Fruit fly (Drosophila melanogaster) whole organism, embryonic: ENCODE data around the gene Zwilch.
A peak's percentile ranks its signal among the peaks of the same experiment; 100 is the strongest.

Experiments
- Ada2b ChIP-seq: fragments of 200-800 bp; sonication (Bioruptor generic); IDR thresholded peaks from 2 replicates; pipeline ENCODE4 v1.3.6; 2022; ENCODE audit warnings: missing biosample characterization, missing genetic modification characterization
- Bteb2 ChIP-seq: fragments of 200-800 bp; sonication (Bioruptor generic); optimal IDR thresholded peaks from 2 replicates; lab custom pipeline; 2016; ENCODE audit warnings: missing biosample characterization, missing genetic modification characterization
- CG12155 ChIP-seq: fragments of 200-800 bp; sonication (Bioruptor generic); optimal IDR thresholded peaks from 3 replicates; lab custom pipeline; 2016; ENCODE audit warnings: missing biosample characterization, missing genetic modification characterization
- CG13123 ChIP-seq: fragments of 200-800 bp; sonication (Bioruptor generic); optimal IDR thresholded peaks from 2 replicates; lab custom pipeline; 2016; ENCODE audit warnings: missing biosample characterization, missing genetic modification characterization
- CG1647 ChIP-seq: fragments of 200-800 bp; sonication (Bioruptor generic); optimal IDR thresholded peaks from 3 replicates; lab custom pipeline; 2016; ENCODE audit warnings: missing biosample characterization, missing genetic modification characterization
- CG17612 ChIP-seq: fragments of 200-800 bp; sonication (Bioruptor generic); IDR thresholded peaks from 2 replicates; pipeline ENCODE4 v1.3.6; 2022; ENCODE audit warnings: missing biosample characterization, missing genetic modification characterization
- CG18011 ChIP-seq: fragments of 200-800 bp; sonication (Bioruptor generic); optimal IDR thresholded peaks from 2 replicates; lab custom pipeline; 2017; ENCODE audit warnings: missing biosample characterization, missing genetic modification characterization, mild to moderate bottlenecking, moderate library complexity, missing genotype
- CG1832 ChIP-seq: fragments of 200-800 bp; sonication (Bioruptor generic); optimal IDR thresholded peaks from 2 replicates; lab custom pipeline; 2017; ENCODE audit warnings: missing biosample characterization, mild to moderate bottlenecking, missing genetic modification characterization, inconsistent platforms
- CG30431 ChIP-seq: fragments of 200-800 bp; sonication (Bioruptor generic); optimal IDR thresholded peaks from 2 replicates; lab custom pipeline; 2017; ENCODE audit warnings: missing biosample characterization, missing genetic modification characterization
- CG32532 ChIP-seq: fragments of 200-800 bp; sonication (Bioruptor generic); IDR thresholded peaks from 2 replicates; pipeline ENCODE4 v1.3.6; 2022; ENCODE audit warnings: missing biosample characterization, missing genetic modification characterization
- CG32772 ChIP-seq: fragments of 200-800 bp; sonication (Bioruptor generic); IDR thresholded peaks from 2 replicates; pipeline ENCODE4 v1.3.6; 2022; ENCODE audit warnings: missing biosample characterization, missing genetic modification characterization
- CG33213 ChIP-seq: fragments of 200-800 bp; sonication (Bioruptor generic); optimal IDR thresholded peaks from 3 replicates; lab custom pipeline; 2016; ENCODE audit warnings: missing biosample characterization, missing genetic modification characterization
- CG3407 ChIP-seq: fragments of 200-800 bp; sonication (Bioruptor generic); optimal IDR thresholded peaks from 2 replicates; lab custom pipeline; 2018; ENCODE audit warnings: missing biosample characterization, mild to moderate bottlenecking, missing genetic modification characterization
- CG34376 ChIP-seq: fragments of 200-800 bp; sonication (Bioruptor generic); optimal IDR thresholded peaks from 2 replicates; lab custom pipeline; 2018; ENCODE audit warnings: missing biosample characterization, mild to moderate bottlenecking, missing genetic modification characterization
- CG3995 ChIP-seq: fragments of 200-800 bp; sonication (Bioruptor generic); optimal IDR thresholded peaks from 3 replicates; lab custom pipeline; 2016; ENCODE audit warnings: missing biosample characterization, missing genetic modification characterization
- CG43689 ChIP-seq: fragments of 200-800 bp; sonication (Bioruptor generic); IDR thresholded peaks from 2 replicates; pipeline ENCODE4 v1.3.6; 2022; ENCODE audit warnings: missing biosample characterization, missing genetic modification characterization
- CG4617 ChIP-seq: fragments of 200-800 bp; sonication (Bioruptor generic); optimal IDR thresholded peaks from 3 replicates; lab custom pipeline; 2016; ENCODE audit warnings: missing biosample characterization, missing genetic modification characterization, borderline replicate concordance
- CG5245 ChIP-seq: fragments of 200-800 bp; sonication (Bioruptor generic); optimal IDR thresholded peaks from 3 replicates; lab custom pipeline; 2016; ENCODE audit warnings: missing biosample characterization, missing genetic modification characterization
- CG6854 ChIP-seq: fragments of 200-800 bp; sonication (Bioruptor generic); optimal IDR thresholded peaks from 3 replicates; lab custom pipeline; 2017; ENCODE audit warnings: missing biosample characterization, mild to moderate bottlenecking, missing genetic modification characterization
- CG8388 ChIP-seq: fragments of 200-800 bp; sonication (Bioruptor generic); optimal IDR thresholded peaks from 2 replicates; lab custom pipeline; 2019; ENCODE audit warnings: missing biosample characterization, mild to moderate bottlenecking, missing genetic modification characterization, moderate library complexity
- CG8478 ChIP-seq: fragments of >200 bp; optimal IDR thresholded peaks from 2 replicates; lab custom pipeline; 2018
- CG8944 ChIP-seq: fragments of 200-800 bp; sonication (Bioruptor generic); optimal IDR thresholded peaks from 3 replicates; lab custom pipeline; 2016; ENCODE audit warnings: missing biosample characterization, missing genetic modification characterization
- Chrac-16 ChIP-seq: fragments of 200-800 bp; sonication (Bioruptor generic); optimal IDR thresholded peaks from 3 replicates; lab custom pipeline; 2016; ENCODE audit warnings: missing biosample characterization, missing genetic modification characterization
- Dip2 ChIP-seq: fragments of 200-800 bp; sonication (Bioruptor generic); IDR thresholded peaks from 2 replicates; pipeline ENCODE4 v1.3.6; 2022; ENCODE audit warnings: missing biosample characterization, missing genetic modification characterization
- Ets97D ChIP-seq: fragments of 200-800 bp; sonication (Bioruptor generic); optimal IDR thresholded peaks from 3 replicates; lab custom pipeline; 2016; ENCODE audit warnings: missing biosample characterization, missing genetic modification characterization
- GATAe ChIP-seq: fragments of 200-800 bp; sonication (Bioruptor generic); conservative IDR thresholded peaks from 2 replicates; pipeline ENCODE4 v1.3.6; 2022; ENCODE audit warnings: missing biosample characterization, missing genetic modification characterization
- H2.0 ChIP-seq: fragments of 200-800 bp; sonication (Bioruptor generic); IDR thresholded peaks from 2 replicates; pipeline ENCODE4 v1.3.6; 2022; ENCODE audit warnings: missing biosample characterization, missing genetic modification characterization
- Hey ChIP-seq: fragments of 200-800 bp; sonication (Bioruptor generic); optimal IDR thresholded peaks from 3 replicates; lab custom pipeline; 2018; ENCODE audit warnings: missing biosample characterization, mild to moderate bottlenecking, missing genetic modification characterization
- Hsf ChIP-seq: fragments of 200-800 bp; sonication (Bioruptor generic); optimal IDR thresholded peaks from 3 replicates; lab custom pipeline; 2016; ENCODE audit warnings: missing biosample characterization, missing genetic modification characterization
- Lpt ChIP-seq: fragments of >200 bp; optimal IDR thresholded peaks from 2 replicates; lab custom pipeline; 2018; ENCODE audit warnings: missing biosample characterization, missing genetic modification characterization
- Mes4 ChIP-seq: fragments of 200-800 bp; sonication (Bioruptor generic); optimal IDR thresholded peaks from 2 replicates; lab custom pipeline; 2016; ENCODE audit warnings: missing biosample characterization, missing genetic modification characterization
- Neu2 ChIP-seq: fragments of 200-800 bp; sonication (Bioruptor generic); optimal IDR thresholded peaks from 3 replicates; lab custom pipeline; 2016; ENCODE audit warnings: missing biosample characterization, missing genetic modification characterization, borderline replicate concordance
- Nf-YC ChIP-seq: fragments of 200-800 bp; optimal IDR thresholded peaks from 3 replicates; lab custom pipeline; 2019; ENCODE audit warnings: missing biosample characterization, mild to moderate bottlenecking, missing genetic modification characterization, moderate library complexity
- NfI ChIP-seq: fragments of 200-800 bp; sonication (Bioruptor generic); optimal IDR thresholded peaks from 3 replicates; lab custom pipeline; 2018; ENCODE audit warnings: missing biosample characterization, mild to moderate bottlenecking, missing genetic modification characterization, moderate library complexity
- Poxn ChIP-seq: fragments of 200-800 bp; sonication (Bioruptor generic); IDR thresholded peaks from 2 replicates; pipeline ENCODE4 v1.3.6; 2022; ENCODE audit warnings: missing biosample characterization, missing genetic modification characterization
- Sox102F ChIP-seq: fragments of 200-800 bp; sonication (Bioruptor generic); optimal IDR thresholded peaks from 2 replicates; lab custom pipeline; 2018; ENCODE audit warnings: missing biosample characterization, mild to moderate bottlenecking, missing genetic modification characterization, moderate library complexity
- Ssrp ChIP-seq: fragments of 200-800 bp; sonication (Bioruptor generic); optimal IDR thresholded peaks from 2 replicates; lab custom pipeline; 2018; ENCODE audit warnings: missing biosample characterization, mild to moderate bottlenecking, missing genetic modification characterization, moderate library complexity
- Vsx1 ChIP-seq: fragments of 200-800 bp; sonication (Bioruptor generic); optimal IDR thresholded peaks from 2 replicates; lab custom pipeline; 2017; ENCODE audit warnings: missing biosample characterization, mild to moderate bottlenecking, missing genetic modification characterization, missing genetic modification reagents
- ase ChIP-seq: fragments of 200-800 bp; sonication (Bioruptor generic); IDR thresholded peaks from 3 replicates; pipeline ENCODE4 v1.3.6; 2022; ENCODE audit warnings: missing biosample characterization, missing genetic modification characterization
- ci ChIP-seq: fragments of 200-800 bp; sonication (Bioruptor generic); IDR thresholded peaks from 3 replicates; pipeline ENCODE4 v1.3.6; 2022; ENCODE audit warnings: missing biosample characterization, missing genetic modification characterization
- croc ChIP-seq: fragments of 200-800 bp; sonication (Bioruptor generic); conservative IDR thresholded peaks from 3 replicates; pipeline ENCODE4 v1.3.6; 2022; ENCODE audit warnings: missing biosample characterization, missing genetic modification characterization
- eve ChIP-seq, 2 experiments: fragments of >200 bp; optimal IDR thresholded peaks; 2 replicates each; lab custom pipeline; 2017; ENCODE audit warnings: missing biosample characterization in 2 of 2, missing genetic modification characterization in 2 of 2
- fru ChIP-seq: fragments of >200 bp; optimal IDR thresholded peaks from 2 replicates; lab custom pipeline; 2017
- fu2 ChIP-seq: fragments of 200-800 bp; sonication (Bioruptor generic); optimal IDR thresholded peaks from 2 replicates; lab custom pipeline; 2016; ENCODE audit warnings: missing biosample characterization, missing genetic modification characterization
- jing ChIP-seq: fragments of 200-800 bp; sonication (Bioruptor generic); optimal IDR thresholded peaks from 2 replicates; lab custom pipeline; 2018; ENCODE audit warnings: missing biosample characterization, mild to moderate bottlenecking, missing genetic modification characterization
- peb ChIP-seq: fragments of 200-800 bp; sonication (Bioruptor generic); IDR thresholded peaks from 2 replicates; pipeline ENCODE4 v1.3.6; 2022; ENCODE audit warnings: missing biosample characterization, missing genetic modification characterization
- pho ChIP-seq: fragments of 200-800 bp; sonication (Bioruptor generic); optimal IDR thresholded peaks from 2 replicates; lab custom pipeline; 2016; ENCODE audit warnings: missing biosample characterization, missing genetic modification characterization
- prd ChIP-seq, 3 experiments: fragments of >200 bp in 2 of 3; fragments of 200-800 bp in 1 of 3; sonication (Bioruptor generic) in 1 of 3; optimal IDR thresholded peaks in 2 of 3; IDR thresholded peaks in 1 of 3; 2 replicates in 2 of 3; 3 replicates in 1 of 3; pipeline versions ENCODE4 v1.3.6 to Lab custom; 2017 to 2022; ENCODE audit warnings: missing biosample characterization in 1 of 3, missing genetic modification characterization in 1 of 3
- rib ChIP-seq: fragments of 200-800 bp; sonication (Bioruptor generic); IDR thresholded peaks from 2 replicates; pipeline ENCODE4 v1.3.6; 2022; ENCODE audit warnings: missing biosample characterization, missing genetic modification characterization
- sim ChIP-seq: fragments of 200-800 bp; sonication (Bioruptor generic); IDR thresholded peaks from 2 replicates; pipeline ENCODE4 v1.3.6; 2022; ENCODE audit warnings: missing biosample characterization, missing genetic modification characterization
- sug ChIP-seq: fragments of 200-800 bp; optimal IDR thresholded peaks from 2 replicates; lab custom pipeline; 2019; ENCODE audit warnings: missing biosample characterization, mild to moderate bottlenecking, missing genetic modification characterization, moderate library complexity
- unc-4 ChIP-seq: fragments of 200-800 bp; sonication (Bioruptor generic); IDR thresholded peaks from 2 replicates; pipeline ENCODE4 v1.3.6; 2022; ENCODE audit warnings: missing biosample characterization, missing genetic modification characterization; ENCODE audit not compliant: partially characterized antibody
- yki ChIP-seq: fragments of >200 bp; optimal IDR thresholded peaks from 3 replicates; lab custom pipeline; 2018
- z ChIP-seq: fragments of 200-800 bp; sonication (Bioruptor generic); IDR thresholded peaks from 3 replicates; pipeline ENCODE4 v1.3.6; 2022; ENCODE audit warnings: missing biosample characterization, missing genetic modification characterization

The Zwilch gene

dm6 chr3R:31215830-31216229 lies 2.7 kb upstream of the Zwilch start, which contains the start of gene CG15561 (continued):
- TF ChIP-seq CG30431 (GFP tag; lab: Kevin White, UChicago) (no peak), CG3407 (GFP tag; lab: Kevin White, UChicago) (peak; percentile 49), yki (lab: Kevin White, UChicago) (no peak), sug (tag; lab: Kevin White, UChicago) (peak; percentile 62), peb (GFP tag; lab: Robert Waterston, UW) (no peak), CG8388 (GFP tag; lab: Kevin White, UChicago) (no peak), CG1832 (GFP tag; lab: Kevin White, UChicago) (no peak), prd (optimal IDR thresholded peaks at IDR 0.05; lab: Kevin White, UChicago) (no peak), prd (GFP tag; IDR thresholded peaks at IDR 0.05; lab: Robert Waterston, UW) (no peak), jing (GFP tag; lab: Kevin White, UChicago) (no peak), CG32532 (GFP tag; lab: Robert Waterston, UW) (no peak), eve (GFP tag; optimal IDR thresholded peaks at IDR 0.05; lab: Kevin White, UChicago) (no peak), CG18011 (GFP tag; lab: Kevin White, UChicago) (peak; percentile 0), CG33213 (GFP tag; lab: Kevin White, UChicago) (peak; percentile 75), sim (GFP tag; lab: Robert Waterston, UW) (no peak), Nf-YC (no peak), CG8478 (lab: Kevin White, UChicago) (no peak), Chrac-16 (GFP tag; lab: Kevin White, UChicago) (no peak), CG12155 (GFP tag; lab: Kevin White, UChicago) (peak; percentile 38), CG32772 (GFP tag; lab: Robert Waterston, UW) (no peak), NfI (GFP tag; lab: Kevin White, UChicago) (peak; percentile 77), Ets97D (GFP tag; lab: Kevin White, UChicago) (peak; percentile 78), ci (GFP tag; lab: Robert Waterston, UW) (no peak), fru (lab: Kevin White, UChicago) (no peak), CG4617 (GFP tag; lab: Kevin White, UChicago) (peak; percentile 1), Hsf (GFP tag; lab: Kevin White, UChicago) (peak; percentile 30), ase (GFP tag; lab: Robert Waterston, UW) (no peak), Lpt (GFP tag; lab: Kevin White, UChicago) (no peak), CG17612 (GFP tag; lab: Robert Waterston, UW) (no peak), CG3995 (GFP tag; lab: Kevin White, UChicago) (no peak), Mes4 (peak; percentile 47), croc (no peak; the same call in 2 of the 3 replicates), rib (GFP tag; lab: Robert Waterston, UW) (no peak), pho (GFP tag; lab: Kevin White, UChicago) (peak; percentile 2), CG5245 (GFP tag; lab: Kevin White, UChicago) (peak; percentile 3), GATAe (no peak), Ada2b (GFP tag; lab: Robert Waterston, UW) (no peak), unc-4 (GFP tag; lab: Robert Waterston, UW) (no peak), H2.0 (no peak), CG13123 (no peak), Poxn (GFP tag; lab: Robert Waterston, UW) (no peak), CG43689 (no peak), CG6854 (no peak), fu2 (no peak), CG1647 (GFP tag; lab: Kevin White, UChicago) (no peak), Neu2 (GFP tag; lab: Kevin White, UChicago) (no peak), Vsx1 (no peak), Ssrp (tag; lab: Kevin White, UChicago) (peak; percentile 2), CG8944 (GFP tag; lab: Kevin White, UChicago) (peak; percentile 0), Bteb2 (GFP tag; lab: Kevin White, UChicago) (no peak), Hey (tag; lab: Kevin White, UChicago) (peak; percentile 6), CG34376 (GFP tag; lab: Kevin White, UChicago) (peak; percentile 40), z (GFP tag; lab: Robert Waterston, UW) (no peak), Dip2 (GFP tag; lab: Robert Waterston, UW) (no peak), Sox102F (GFP tag; lab: Kevin White, UChicago) (no peak)
